Worm (Caenorhabditis elegans) whole organism, L4 larva: ENCODE data around the gene M03E7.1.

Experiments
- daf-12 ChIP-seq: fragments of 150-350 bp; optimal IDR thresholded peaks from 2 replicates; lab custom pipeline; 2014; ENCODE audit warnings: missing biosample characterization, missing genetic modification reagents, missing genetic modification characterization
- nhr-11 ChIP-seq: fragments of 150-350 bp; optimal IDR thresholded peaks from 2 replicates; lab custom pipeline; 2014; ENCODE audit warnings: missing biosample characterization, missing genetic modification characterization
- nhr-6 ChIP-seq: fragments of 150-350 bp; optimal IDR thresholded peaks from 2 replicates; lab custom pipeline; 2014; ENCODE audit warnings: missing biosample characterization, missing genetic modification characterization
- unc-62 ChIP-seq, 3 experiments: fragments of 150-350 bp in 1 of 3; sonication (generic microtip); optimal IDR thresholded peaks in 2 of 3; peaks in 1 of 3; 1 replicate in 1 of 3; 2 replicates in 2 of 3; lab custom pipeline; 2014 to 2017; ENCODE audit warnings: missing biosample characterization in 3 of 3, missing genetic modification characterization in 3 of 3, missing genetic modification reagents in 3 of 3, missing genotype in 1 of 3

- TF ChIP-seq nhr-11 (tag; lab: Kevin White, UChicago), result no peak
- TF ChIP-seq unc-62 (GFP tag; optimal IDR thresholded peaks at IDR 0.05 in 1 of 2; lab: Kevin White, UChicago), result no peak
- no peak for TF ChIP-seq unc-62 (tag; optimal IDR thresholded peaks at IDR 0.05; lab: Kevin White, UChicago)
- no peak for TF ChIP-seq nhr-6
- TF ChIP-seq daf-12 (tag; lab: Kevin White, UChicago), result no peak
Observed at ce11 chrV:5620040-5620439, 1.4 kb upstream of the M03E7.1 start, which contains the start of gene memb-2.
